Fruit fly (Drosophila melanogaster) whole organism, pupa: ENCODE measurements around the gene Six4.

ENCODE experiments used
- CG10348 ChIP-seq: fragments of 200-800 bp; sonication (Bioruptor generic); IDR thresholded peaks from 2 replicates; pipeline ENCODE4 v1.3.6; 2022; ENCODE audit warnings: missing biosample characterization, missing genetic modification characterization
- CG12605 ChIP-seq: fragments of 200-800 bp; sonication (Bioruptor generic); IDR thresholded peaks from 2 replicates; pipeline ENCODE4 v1.3.6; 2022; ENCODE audit warnings: missing biosample characterization, missing genetic modification characterization
- CG13204 ChIP-seq: fragments of 200-800 bp; sonication (Bioruptor generic); optimal IDR thresholded peaks from 2 replicates; lab custom pipeline; 2018; ENCODE audit warnings: missing biosample characterization, mild to moderate bottlenecking, missing genetic modification characterization, moderate library complexity
- CG14655 ChIP-seq: fragments of 200-800 bp; sonication (Bioruptor generic); optimal IDR thresholded peaks from 3 replicates; lab custom pipeline; 2017; ENCODE audit warnings: mild to moderate bottlenecking, missing biosample characterization, missing genetic modification reagents, missing genetic modification characterization
- CG15710 ChIP-seq: fragments of 200-800 bp; sonication (Bioruptor generic); optimal IDR thresholded peaks from 2 replicates; lab custom pipeline; 2018; ENCODE audit warnings: missing biosample characterization, mild to moderate bottlenecking, missing genetic modification characterization, moderate library complexity
- CG17806 ChIP-seq: fragments of 200-800 bp; sonication (Bioruptor generic); optimal IDR thresholded peaks from 2 replicates; lab custom pipeline; 2018; ENCODE audit warnings: missing biosample characterization, mild to moderate bottlenecking, missing genetic modification characterization, moderate library complexity
- CG32121 ChIP-seq: fragments of 200-800 bp; sonication (Bioruptor generic); IDR thresholded peaks from 2 replicates; pipeline ENCODE4 v1.3.6; 2022; ENCODE audit warnings: missing biosample characterization, missing genetic modification characterization
- CG34367 ChIP-seq: fragments of 200-800 bp; sonication (Bioruptor generic); optimal IDR thresholded peaks from 2 replicates; lab custom pipeline; 2018; ENCODE audit warnings: missing biosample characterization, mild to moderate bottlenecking, missing genetic modification characterization
- CG4496 ChIP-seq: fragments of 200-800 bp; sonication (Bioruptor generic); IDR thresholded peaks from 3 replicates; pipeline ENCODE4 v1.3.6; 2022; ENCODE audit warnings: missing biosample characterization, missing genetic modification characterization
- CG8159 ChIP-seq: fragments of 200-800 bp; sonication (Bioruptor generic); optimal IDR thresholded peaks from 3 replicates; lab custom pipeline; 2018; ENCODE audit warnings: missing biosample characterization, mild to moderate bottlenecking, missing genetic modification characterization, moderate library complexity
- CG8301 ChIP-seq: fragments of 200-800 bp; sonication (Bioruptor generic); optimal IDR thresholded peaks from 2 replicates; lab custom pipeline; 2018; ENCODE audit warnings: missing biosample characterization, mild to moderate bottlenecking, missing genetic modification characterization
- CG9948 ChIP-seq: fragments of 200-800 bp; sonication (Bioruptor generic); optimal IDR thresholded peaks from 2 replicates; lab custom pipeline; 2018; ENCODE audit warnings: missing biosample characterization, mild to moderate bottlenecking, missing genetic modification characterization, moderate library complexity
- D1 ChIP-seq: fragments of 200-800 bp; sonication (Bioruptor generic); optimal IDR thresholded peaks from 2 replicates; lab custom pipeline; 2018; ENCODE audit warnings: missing biosample characterization, mild to moderate bottlenecking, missing genetic modification characterization, moderate library complexity
- EcR ChIP-seq: fragments of 200-800 bp; sonication (Bioruptor generic); optimal IDR thresholded peaks from 3 replicates; lab custom pipeline; 2019; ENCODE audit warnings: missing biosample characterization, missing genetic modification characterization, mild to moderate bottlenecking, moderate library complexity, missing genetic modification reagents
- Ets98B ChIP-seq: fragments of 200-800 bp; sonication (Bioruptor generic); IDR thresholded peaks from 2 replicates; pipeline ENCODE4 v1.3.6; 2022; ENCODE audit warnings: missing biosample characterization, missing genetic modification characterization
- Pif1A ChIP-seq: fragments of 200-800 bp; sonication (Bioruptor generic); optimal IDR thresholded peaks from 3 replicates; lab custom pipeline; 2016; ENCODE audit warnings: missing biosample characterization, missing genetic modification characterization
- Pif1B ChIP-seq: fragments of 200-800 bp; sonication (Bioruptor generic); optimal IDR thresholded peaks from 3 replicates; lab custom pipeline; 2016; ENCODE audit warnings: missing biosample characterization, missing genetic modification characterization
- Snoo ChIP-seq: fragments of 200-800 bp; sonication (Bioruptor generic); optimal IDR thresholded peaks from 3 replicates; lab custom pipeline; 2017; ENCODE audit warnings: missing biosample characterization, mild to moderate bottlenecking, missing genetic modification characterization, inconsistent platforms
- fd96Ca ChIP-seq: fragments of 200-800 bp; sonication (Bioruptor generic); IDR thresholded peaks from 3 replicates; pipeline ENCODE4 v1.3.6; 2022; ENCODE audit warnings: missing biosample characterization, missing genetic modification characterization
- gl ChIP-seq: fragments of 200-800 bp; sonication (Bioruptor generic); optimal IDR thresholded peaks from 2 replicates; lab custom pipeline; 2018; ENCODE audit warnings: missing biosample characterization, mild to moderate bottlenecking, missing genetic modification characterization
- rn ChIP-seq: fragments of 200-800 bp; sonication (Bioruptor generic); IDR thresholded peaks from 2 replicates; pipeline ENCODE4 v1.3.6; 2022; ENCODE audit warnings: missing biosample characterization, missing genetic modification characterization

The Six4 gene

DNA sequence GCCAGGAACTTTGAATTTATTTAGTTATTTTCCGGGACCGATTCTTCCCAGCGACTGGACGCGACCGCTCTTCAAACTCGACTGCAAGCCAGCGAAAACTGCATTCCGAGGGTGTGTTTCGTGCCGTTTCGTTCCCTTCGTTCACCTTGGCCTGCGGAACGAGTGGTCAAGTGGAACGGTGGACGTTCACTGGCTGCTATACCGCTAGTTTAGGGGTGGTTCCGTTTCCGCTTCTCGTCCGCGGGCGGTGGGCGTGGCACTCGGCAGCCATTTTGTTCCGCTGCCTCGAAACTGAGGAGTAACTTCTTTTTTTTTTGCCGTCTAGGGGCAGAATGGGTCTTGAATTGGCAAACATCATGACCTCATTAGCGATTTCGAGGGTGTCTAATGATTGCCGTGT, at the start of gene Six4:
Six4 (minus strand) TSS at position 85 of the 400 bp plus-strand sequence.
- TF ChIP-seq CG8301 (tag; lab: Kevin White, UChicago) (no peak), Snoo (no peak)

- no peak for TF ChIP-seq CG9948
- no peak for TF ChIP-seq Pif1A (GFP tag; lab: Kevin White, UChicago)
- 0 out of 3 replicates have a peak, but pooled peaks have one; percentile 25 for TF ChIP-seq CG4496 (GFP tag; lab: Robert Waterston, UW)
Measured at dm6 chr3L:20841465-20842109, 49.0 kb upstream of the Six4 start, which contains the start of the genes CSN3 and CG11456. CSN3 (minus strand) TSS chr3L:20841576. CG11456 (plus strand) TSS chr3L:20841987.

- no peak for TF ChIP-seq CG14655 (GFP tag; lab: Kevin White, UChicago)
- TF ChIP-seq CG10348 (GFP tag; lab: Robert Waterston, UW) = no peak
- TF ChIP-seq Pif1A (GFP tag; lab: Kevin White, UChicago) = no peak
- TF ChIP-seq CG8301 (tag; lab: Kevin White, UChicago) = no peak
- no peak for TF ChIP-seq fd96Ca (GFP tag; lab: Robert Waterston, UW)
- no peak for TF ChIP-seq rn
- no peak for TF ChIP-seq Ets98B (GFP tag; lab: Robert Waterston, UW)
- no peak for TF ChIP-seq CG17806
- TF ChIP-seq CG32121 (GFP tag; lab: Robert Waterston, UW) = no peak
- no peak for TF ChIP-seq CG4496 (GFP tag; lab: Robert Waterston, UW)
- no peak for TF ChIP-seq Pif1B
Measured at dm6 chr3L:20837831-20838301, 45.3 kb upstream of the Six4 start.

DNA sequence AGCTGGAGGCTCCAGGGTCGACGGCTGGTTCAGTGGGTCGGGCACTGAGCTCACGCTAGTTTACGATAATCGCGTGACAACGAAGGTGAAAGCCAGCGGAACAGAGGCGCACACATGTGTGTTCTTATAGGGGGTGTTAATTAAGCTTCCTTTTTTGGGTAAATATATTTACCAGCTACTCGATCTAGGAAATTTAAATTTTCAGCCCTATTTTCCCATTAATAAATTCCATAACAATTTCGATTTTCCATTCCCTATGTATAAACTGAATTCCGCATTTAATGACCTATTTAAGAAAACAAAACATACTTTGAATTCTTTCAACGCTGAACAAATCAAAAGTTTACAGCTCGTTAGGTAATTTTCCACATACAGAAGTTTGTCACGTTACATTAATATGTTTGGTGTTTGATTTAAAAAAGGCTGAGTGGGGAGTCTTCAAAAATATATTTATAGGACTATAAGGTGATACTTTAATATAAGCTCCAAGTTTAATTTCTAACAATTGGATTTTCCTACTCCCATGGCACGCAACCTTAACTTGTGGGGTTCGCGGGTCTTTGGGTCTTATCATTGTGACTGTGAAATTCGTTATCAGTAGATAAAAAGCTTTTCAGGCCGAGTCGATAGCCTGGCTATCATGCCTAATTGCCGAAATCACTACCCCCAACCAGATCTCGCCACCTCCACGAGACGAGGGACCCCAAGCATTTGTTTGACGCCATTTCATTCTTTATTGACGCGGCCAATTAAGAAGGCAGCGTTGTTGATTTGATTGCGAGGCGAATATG, 44.7 kb upstream of the Six4 start, which contains the start of gene CG13255:
CG13255 (plus strand) TSS at position 449 of the 791 bp plus-strand sequence.
- TF ChIP-seq Ets98B (GFP tag; lab: Robert Waterston, UW) (0 out of 2 replicates have a peak, but pooled peaks have one; percentile 26), Pif1B (no peak), CG8159 (tag; lab: Kevin White, UChicago) (no peak), CG4496 (GFP tag; lab: Robert Waterston, UW) (no peak), CG15710 (tag; lab: Kevin White, UChicago) (no peak), CG9948 (no peak), CG17806 (no peak), CG32121 (GFP tag; lab: Robert Waterston, UW) (no peak), CG8301 (tag; lab: Kevin White, UChicago) (no peak), CG14655 (GFP tag; lab: Kevin White, UChicago) (no peak), gl (tag; lab: Kevin White, UChicago) (no peak), CG13204 (no peak), EcR (GFP tag; lab: Kevin White, UChicago) (peak; percentile 74), fd96Ca (GFP tag; lab: Robert Waterston, UW) (0 out of 3 replicates have a peak, but pooled peaks have one; percentile 23)

DNA sequence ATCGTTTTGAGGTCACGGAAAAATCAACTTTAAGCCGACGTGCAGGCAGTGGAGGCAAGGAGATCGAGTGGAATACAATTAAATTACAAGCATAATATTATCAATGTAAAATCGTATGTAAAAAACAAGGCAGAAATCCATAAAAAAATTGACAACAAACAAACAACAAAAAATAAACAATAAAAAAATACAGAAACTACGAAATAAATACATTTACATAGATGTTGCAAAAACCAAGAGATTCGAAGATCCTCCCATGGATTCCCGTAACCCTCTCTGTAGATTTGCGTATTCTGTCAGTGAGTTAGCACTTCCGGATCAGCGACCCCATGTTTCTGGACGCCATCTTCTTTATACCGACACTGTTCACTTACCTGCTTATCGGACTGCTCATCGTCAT, 43.3 kb upstream of the Six4 start, which contains the start of gene CG3288:
CG3288 (plus strand) TSS at position 301 of the 400 bp plus-strand sequence.
- no peak for TF ChIP-seq CG13204
- TF ChIP-seq Snoo = no peak
- no peak for TF ChIP-seq CG14655 (GFP tag; lab: Kevin White, UChicago)
- no peak for TF ChIP-seq CG34367 (tag; lab: Kevin White, UChicago)
- TF ChIP-seq EcR (GFP tag; lab: Kevin White, UChicago) = no peak
- TF ChIP-seq D1 (tag; lab: Kevin White, UChicago) = no peak
- no peak for TF ChIP-seq CG9948
- no peak for TF ChIP-seq CG8159 (tag; lab: Kevin White, UChicago)
- no peak for TF ChIP-seq CG12605 (GFP tag; lab: Robert Waterston, UW)
- no peak for TF ChIP-seq CG17806
- TF ChIP-seq, all 21 proteins: peak for 0

DNA sequence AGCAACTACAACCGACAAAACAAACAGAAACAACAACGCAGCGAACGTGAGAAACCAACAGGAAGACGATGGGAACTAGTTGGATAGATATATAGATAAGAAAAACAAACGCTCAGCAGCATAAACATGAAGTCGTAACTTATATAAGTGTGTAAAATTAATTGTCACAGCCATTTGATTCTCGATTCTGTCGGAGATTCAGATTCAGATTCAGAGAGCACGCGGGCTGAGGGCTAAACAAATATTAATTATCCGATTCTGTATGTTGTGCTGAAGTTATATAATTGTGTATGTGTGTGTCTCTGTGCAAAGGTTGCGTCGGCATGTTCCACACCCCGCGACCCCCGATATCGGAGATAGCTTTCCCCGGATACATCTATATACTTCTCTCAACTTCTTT, 41.6 kb upstream of the Six4 start:
- TF ChIP-seq CG12605 (GFP tag; lab: Robert Waterston, UW) (no peak), gl (tag; lab: Kevin White, UChicago) (no peak), CG8301 (tag; lab: Kevin White, UChicago) (no peak), CG13204 (no peak), CG32121 (GFP tag; lab: Robert Waterston, UW) (no peak), fd96Ca (GFP tag; lab: Robert Waterston, UW) (no peak), Pif1A (GFP tag; lab: Kevin White, UChicago) (no peak), CG9948 (no peak)
